Fruit fly (Drosophila melanogaster) whole organism, wandering third instar larva: ENCODE results near the gene vih.

Source experiments
- Dfd ChIP-seq: fragments of >200 bp; optimal IDR thresholded peaks from 2 replicates; lab custom pipeline; 2017; ENCODE audit warnings: missing biosample characterization, missing genetic modification characterization
- dsf ChIP-seq: sonication (Bioruptor generic); optimal IDR thresholded peaks from 2 replicates; lab custom pipeline; 2016; ENCODE audit warnings: missing biosample characterization, missing genetic modification characterization, borderline replicate concordance
- psq ChIP-seq: fragments of 200-800 bp; sonication (Bioruptor generic); optimal IDR thresholded peaks from 3 replicates; lab custom pipeline; 2017; ENCODE audit warnings: missing biosample characterization, mild to moderate bottlenecking, missing genetic modification characterization, moderate library complexity
- rgr ChIP-seq: fragments of 200-800 bp; sonication (Bioruptor generic); optimal IDR thresholded peaks from 3 replicates; lab custom pipeline; 2016; ENCODE audit warnings: missing biosample characterization, mild to moderate bottlenecking, missing genetic modification characterization

- no peak for TF ChIP-seq rgr (GFP tag; lab: Kevin White, UChicago)
- peak; percentile 3 for TF ChIP-seq psq (GFP tag; lab: Kevin White, UChicago)
- no peak for TF ChIP-seq Dfd
- TF ChIP-seq dsf (GFP tag; lab: Kevin White, UChicago): no peak
Measured at dm6 chr3L:12515691-12516455, 11.8 kb downstream of the vih start.
